Fruit fly (Drosophila melanogaster) whole organism, embryonic: ENCODE results near the gene CG6231.
A peak's percentile ranks its signal among the peaks of the same experiment; 100 is the strongest.

Source experiments
- Asciz ChIP-seq: fragments of 200-800 bp; sonication (Bioruptor generic); optimal IDR thresholded peaks from 2 replicates; lab custom pipeline; 2017; ENCODE audit warnings: missing biosample characterization, mild to moderate bottlenecking, missing genetic modification characterization, missing genetic modification reagents
- Blimp-1 ChIP-seq: fragments of 200-800 bp; sonication (Bioruptor generic); optimal IDR thresholded peaks from 3 replicates; lab custom pipeline; 2018; ENCODE audit warnings: missing biosample characterization, missing genetic modification characterization, mild to moderate bottlenecking, moderate library complexity, missing genetic modification reagents
- Bteb2 ChIP-seq: fragments of 200-800 bp; sonication (Bioruptor generic); optimal IDR thresholded peaks from 2 replicates; lab custom pipeline; 2016; ENCODE audit warnings: missing biosample characterization, missing genetic modification characterization
- CG11695 ChIP-seq: fragments of 200-800 bp; sonication (Bioruptor generic); IDR thresholded peaks from 3 replicates; pipeline ENCODE4 v1.3.6; 2022; ENCODE audit warnings: missing biosample characterization, missing genetic modification characterization
- CG12071 ChIP-seq: fragments of 200-800 bp; sonication (Bioruptor generic); optimal IDR thresholded peaks from 3 replicates; lab custom pipeline; 2018; ENCODE audit warnings: missing biosample characterization, mild to moderate bottlenecking, missing genetic modification characterization
- CG12299 ChIP-seq: fragments of 200-800 bp; sonication (Bioruptor generic); optimal IDR thresholded peaks from 2 replicates; lab custom pipeline; 2018; ENCODE audit warnings: missing biosample characterization, mild to moderate bottlenecking, missing genetic modification characterization
- CG13296 ChIP-seq: fragments of 200-800 bp; sonication (Bioruptor generic); optimal IDR thresholded peaks from 3 replicates; lab custom pipeline; 2018; ENCODE audit warnings: missing biosample characterization, mild to moderate bottlenecking, missing genetic modification characterization
- CG1603 ChIP-seq: fragments of 200-800 bp; sonication (Bioruptor generic); optimal IDR thresholded peaks from 2 replicates; lab custom pipeline; 2019; ENCODE audit warnings: missing biosample characterization, mild to moderate bottlenecking, missing genetic modification characterization, moderate library complexity
- CG16863 ChIP-seq: fragments of 200-800 bp; sonication (Bioruptor generic); optimal IDR thresholded peaks from 3 replicates; lab custom pipeline; 2016; ENCODE audit warnings: missing biosample characterization, missing genetic modification characterization
- CG17802 ChIP-seq: fragments of 200-800 bp; sonication (Bioruptor generic); optimal IDR thresholded peaks from 2 replicates; lab custom pipeline; 2018; ENCODE audit warnings: missing biosample characterization, mild to moderate bottlenecking, missing genetic modification characterization, moderate library complexity
- CG18476 ChIP-seq: fragments of 200-800 bp; sonication (Bioruptor generic); optimal IDR thresholded peaks from 2 replicates; lab custom pipeline; 2016; ENCODE audit warnings: missing biosample characterization, mild to moderate bottlenecking, missing genetic modification characterization
- CG2875 ChIP-seq: fragments of 200-800 bp; sonication (Bioruptor generic); optimal IDR thresholded peaks from 2 replicates; lab custom pipeline; 2017; ENCODE audit warnings: missing biosample characterization, mild to moderate bottlenecking, missing genetic modification characterization, missing genetic modification reagents
- CG30403 ChIP-seq: fragments of 200-800 bp; sonication (Bioruptor generic); optimal IDR thresholded peaks from 3 replicates; lab custom pipeline; 2016; ENCODE audit warnings: missing biosample characterization, missing genetic modification characterization
- CG30431 ChIP-seq: fragments of 200-800 bp; sonication (Bioruptor generic); optimal IDR thresholded peaks from 2 replicates; lab custom pipeline; 2017; ENCODE audit warnings: missing biosample characterization, missing genetic modification characterization
- CG32767 ChIP-seq: fragments of 200-800 bp; sonication (Bioruptor generic); IDR thresholded peaks from 2 replicates; pipeline ENCODE4 v1.3.6; 2022; ENCODE audit warnings: missing biosample characterization, missing genetic modification characterization
- CG34224 ChIP-seq: fragments of 200-800 bp; sonication (Bioruptor generic); IDR thresholded peaks from 3 replicates; pipeline ENCODE4 v1.3.6; 2022; ENCODE audit warnings: missing biosample characterization, missing genetic modification characterization; ENCODE audit not compliant: partially characterized antibody
- CG3838 ChIP-seq: fragments of 200-800 bp; sonication (Bioruptor generic); optimal IDR thresholded peaks from 3 replicates; lab custom pipeline; 2016; ENCODE audit warnings: missing biosample characterization, missing genetic modification characterization
- CG7745 ChIP-seq: fragments of 200-800 bp; sonication (Bioruptor generic); optimal IDR thresholded peaks from 2 replicates; lab custom pipeline; 2018; ENCODE audit warnings: missing biosample characterization, mild to moderate bottlenecking, missing genetic modification characterization, moderate library complexity
- CG7786 ChIP-seq: fragments of 200-800 bp; sonication (Bioruptor generic); optimal IDR thresholded peaks from 2 replicates; lab custom pipeline; 2016; ENCODE audit warnings: missing biosample characterization, missing genetic modification characterization
- CG8290 ChIP-seq, 3 experiments: fragments of 200-800 bp; sonication (Bioruptor generic); optimal IDR thresholded peaks; 2 replicates each; lab custom pipeline; 2016 to 2019; ENCODE audit warnings: missing biosample characterization in 3 of 3, missing genetic modification characterization in 3 of 3, mild to moderate bottlenecking in 2 of 3, moderate library complexity in 1 of 3
- CG9609 ChIP-seq: fragments of 200-800 bp; sonication (Bioruptor generic); optimal IDR thresholded peaks from 3 replicates; lab custom pipeline; 2016; ENCODE audit warnings: missing biosample characterization, missing genetic modification characterization
- CTCF ChIP-seq: fragments of 200-800 bp; sonication (Bioruptor generic); optimal IDR thresholded peaks from 2 replicates; lab custom pipeline; 2017; ENCODE audit warnings: missing biosample characterization, mild to moderate bottlenecking, missing genetic modification characterization, moderate library complexity
- CrebB ChIP-seq: fragments of 200-800 bp; sonication (Bioruptor generic); optimal IDR thresholded peaks from 3 replicates; lab custom pipeline; 2018; ENCODE audit warnings: missing biosample characterization, mild to moderate bottlenecking, missing genetic modification characterization
- HLH54F ChIP-seq: fragments of 200-800 bp; sonication (Bioruptor generic); optimal IDR thresholded peaks from 3 replicates; lab custom pipeline; 2016; ENCODE audit warnings: missing biosample characterization, missing genetic modification characterization
- NC2α ChIP-seq: fragments of 200-800 bp; sonication (Bioruptor generic); optimal IDR thresholded peaks from 2 replicates; lab custom pipeline; 2016; ENCODE audit warnings: missing biosample characterization, missing genetic modification characterization
- Optix ChIP-seq: fragments of 200-800 bp; sonication (Bioruptor generic); IDR thresholded peaks from 3 replicates; pipeline ENCODE4 v1.3.6; 2022; ENCODE audit warnings: missing biosample characterization, missing genetic modification characterization
- Sox102F ChIP-seq: fragments of 200-800 bp; sonication (Bioruptor generic); optimal IDR thresholded peaks from 2 replicates; lab custom pipeline; 2018; ENCODE audit warnings: missing biosample characterization, mild to moderate bottlenecking, missing genetic modification characterization, moderate library complexity
- Sry-β ChIP-seq: fragments of 200-800 bp; sonication (Bioruptor generic); optimal IDR thresholded peaks from 2 replicates; lab custom pipeline; 2018; ENCODE audit warnings: missing biosample characterization, mild to moderate bottlenecking, missing genetic modification characterization, moderate library complexity
- TFAM ChIP-seq: fragments of 200-800 bp; sonication (Bioruptor generic); optimal IDR thresholded peaks from 2 replicates; lab custom pipeline; 2017; ENCODE audit warnings: missing biosample characterization, missing genetic modification characterization, inconsistent platforms
- Usf ChIP-seq: fragments of 200-800 bp; sonication (Bioruptor generic); optimal IDR thresholded peaks from 2 replicates; lab custom pipeline; 2017; ENCODE audit warnings: missing genotype, missing biosample characterization, missing genetic modification characterization
- YL-1 ChIP-seq: fragments of 200-800 bp; sonication (Bioruptor generic); optimal IDR thresholded peaks from 3 replicates; lab custom pipeline; 2017; ENCODE audit warnings: missing biosample characterization, mild to moderate bottlenecking, missing genetic modification characterization
- amos ChIP-seq: fragments of 200-800 bp; sonication (Bioruptor generic); IDR thresholded peaks from 2 replicates; pipeline ENCODE4 v1.3.6; 2022; ENCODE audit warnings: missing biosample characterization, missing genetic modification characterization; ENCODE audit not compliant: partially characterized antibody
- ap ChIP-seq: fragments of 200-800 bp; sonication (Bioruptor generic); IDR thresholded peaks from 2 replicates; pipeline ENCODE4 v1.3.6; 2022; ENCODE audit warnings: missing biosample characterization, missing genetic modification characterization
- bbx ChIP-seq: fragments of 200-800 bp; sonication (Bioruptor generic); IDR thresholded peaks from 2 replicates; pipeline ENCODE4 v1.3.6; 2022; ENCODE audit warnings: missing biosample characterization, missing genetic modification characterization; ENCODE audit not compliant: partially characterized antibody
- bcd ChIP-seq: fragments of 200-800 bp; sonication (Bioruptor generic); optimal IDR thresholded peaks from 2 replicates; lab custom pipeline; 2017; ENCODE audit warnings: missing biosample characterization, mild to moderate bottlenecking, missing genetic modification characterization
- bigmax ChIP-seq: fragments of 200-800 bp; sonication (Bioruptor generic); optimal IDR thresholded peaks from 2 replicates; lab custom pipeline; 2018; ENCODE audit warnings: missing biosample characterization, mild to moderate bottlenecking, missing genetic modification characterization
- btn ChIP-seq: fragments of 200-800 bp; sonication (Bioruptor generic); optimal IDR thresholded peaks from 2 replicates; lab custom pipeline; 2016; ENCODE audit warnings: missing biosample characterization, missing genetic modification characterization
- cwo ChIP-seq: fragments of 200-800 bp; sonication (Bioruptor generic); optimal IDR thresholded peaks from 3 replicates; lab custom pipeline; 2017; ENCODE audit warnings: missing biosample characterization, missing genetic modification characterization, mild to moderate bottlenecking, moderate library complexity, missing genetic modification reagents
- da ChIP-seq: fragments of 200-800 bp; sonication (Bioruptor generic); optimal IDR thresholded peaks from 2 replicates; lab custom pipeline; 2016; ENCODE audit warnings: missing biosample characterization, missing genetic modification characterization
- eve ChIP-seq, 2 experiments: fragments of >200 bp; optimal IDR thresholded peaks; 2 replicates each; lab custom pipeline; 2017; ENCODE audit warnings: missing biosample characterization in 2 of 2, missing genetic modification characterization in 2 of 2
- gsb-n ChIP-seq: fragments of 200-800 bp; sonication (Bioruptor generic); optimal IDR thresholded peaks from 3 replicates; lab custom pipeline; 2018; ENCODE audit warnings: missing biosample characterization, mild to moderate bottlenecking, missing genetic modification characterization
- nerfin-1 ChIP-seq: fragments of 200-800 bp; sonication (Bioruptor generic); optimal IDR thresholded peaks from 3 replicates; lab custom pipeline; 2019; ENCODE audit warnings: missing biosample characterization, mild to moderate bottlenecking, missing genetic modification characterization, moderate library complexity
- sens ChIP-seq: fragments of 200-800 bp; sonication (Bioruptor generic); peaks from one replicate; lab custom pipeline; 2016; ENCODE audit warnings: missing biosample characterization, missing genetic modification characterization
- sim ChIP-seq: fragments of 200-800 bp; sonication (Bioruptor generic); IDR thresholded peaks from 2 replicates; pipeline ENCODE4 v1.3.6; 2022; ENCODE audit warnings: missing biosample characterization, missing genetic modification characterization
- sqz ChIP-seq: fragments of 200-800 bp; sonication (Bioruptor generic); optimal IDR thresholded peaks from 3 replicates; lab custom pipeline; 2018; ENCODE audit warnings: missing biosample characterization, mild to moderate bottlenecking, missing genetic modification characterization
- tin ChIP-seq: fragments of 200-800 bp; sonication (Bioruptor generic); optimal IDR thresholded peaks from 3 replicates; lab custom pipeline; 2016; ENCODE audit warnings: missing biosample characterization, missing genetic modification characterization
- trem ChIP-seq: fragments of 200-800 bp; optimal IDR thresholded peaks from 3 replicates; lab custom pipeline; 2019; ENCODE audit warnings: missing biosample characterization, mild to moderate bottlenecking, missing genetic modification characterization, moderate library complexity
- yki ChIP-seq: fragments of >200 bp; optimal IDR thresholded peaks from 3 replicates; lab custom pipeline; 2018

CG6231 gene

dm6 chr3R:19584818-19585217 lies 47.7 kb downstream of the CG6231 start (continued):
- TF ChIP-seq CG16863 (peak; percentile 84), CG7745 (peak; percentile 98), CG9609 (GFP tag; lab: Kevin White, UChicago) (peak; percentile 52), ap (GFP tag; lab: Robert Waterston, UW) (peak; percentile 65), sim (GFP tag; lab: Robert Waterston, UW) (peak; percentile 78), CG11695 (GFP tag; lab: Robert Waterston, UW) (peak; percentile 60; the same call in 2 of the 3 replicates), Asciz (GFP tag; lab: Kevin White, UChicago) (peak; percentile 97), CG32767 (peak; percentile 67), da (GFP tag; lab: Kevin White, UChicago) (peak; percentile 74), CG18476 (GFP tag; lab: Kevin White, UChicago) (peak; percentile 77), NC2α (peak; percentile 85), HLH54F (GFP tag; lab: Kevin White, UChicago) (peak; percentile 41), sqz (peak; percentile 95), CG34224 (GFP tag; lab: Robert Waterston, UW) (no peak), eve (GFP tag; optimal IDR thresholded peaks at IDR 0.05; lab: Kevin White, UChicago) (no peak), Sry-β (GFP tag; lab: Kevin White, UChicago) (peak; percentile 75), CG8290 (GFP tag; optimal IDR thresholded peaks at IDR 0.05; lab: Kevin White, UChicago) (peak; percentile 87), CG8290 (tag; optimal IDR thresholded peaks at IDR 0.05; lab: Kevin White, UChicago) (peak; percentile 86 to 94), cwo (GFP tag; lab: Kevin White, UChicago) (peak; percentile 55), CG7786 (GFP tag; lab: Kevin White, UChicago) (peak; percentile 49), Sox102F (GFP tag; lab: Kevin White, UChicago) (peak; percentile 74), TFAM (GFP tag; lab: Kevin White, UChicago) (peak; percentile 82), bcd (peak; percentile 79), Blimp-1 (peak; percentile 86), CG1603 (peak; percentile 92), bbx (no peak), CG3838 (GFP tag; lab: Kevin White, UChicago) (peak; percentile 78), trem (tag; lab: Kevin White, UChicago) (peak; percentile 79), tin (GFP tag; lab: Kevin White, UChicago) (peak; percentile 43), nerfin-1 (peak; percentile 89), CG17802 (tag; lab: Kevin White, UChicago) (peak; percentile 62), Optix (GFP tag; lab: Robert Waterston, UW) (peak; percentile 65; the same call in 2 of the 3 replicates), CG12071 (GFP tag; lab: Kevin White, UChicago) (peak; percentile 93), CG30403 (GFP tag; lab: Kevin White, UChicago) (peak; percentile 30), CG13296 (GFP tag; lab: Kevin White, UChicago) (peak; percentile 85), YL-1 (peak; percentile 93), CG30431 (peak; percentile 51), CTCF (GFP tag; lab: Kevin White, UChicago) (peak; percentile 50), Bteb2 (GFP tag; lab: Kevin White, UChicago) (peak; percentile 47), gsb-n (peak; percentile 93), sens (GFP tag; lab: Kevin White, UChicago) (peak; percentile 98), CG2875 (peak; percentile 95), bigmax (GFP tag; lab: Kevin White, UChicago) (peak; percentile 65), btn (GFP tag; lab: Kevin White, UChicago) (peak; percentile 86), Usf (GFP tag; lab: Kevin White, UChicago) (peak; percentile 18), amos (no peak), CG12299 (peak; percentile 85), CrebB (tag; lab: Kevin White, UChicago) (peak; percentile 93), yki (lab: Kevin White, UChicago) (no peak)
